Worm (Caenorhabditis elegans) whole organism, late embryonic: Measurements from ENCODE around the gene H40L08.8.

Experiments
- T23F11.4 ChIP-seq: fragments of 200-800 bp; sonication (Bioruptor generic); optimal IDR thresholded peaks from 2 replicates; lab custom pipeline; 2018; ENCODE audit warnings: mild to moderate bottlenecking, missing genetic modification characterization, missing compliant biosample characterization
- ceh-22 ChIP-seq: sonication (generic microtip); optimal IDR thresholded peaks from 2 replicates; lab custom pipeline; 2017; ENCODE audit warnings: missing biosample characterization, missing genetic modification characterization
- pha-4 ChIP-seq: fragments of 150-350 bp; optimal IDR thresholded peaks from 2 replicates; lab custom pipeline; 2018; ENCODE audit warnings: missing biosample characterization, missing genetic modification reagents, missing genetic modification characterization
- rnt-1 ChIP-seq: sonication (generic microtip); optimal IDR thresholded peaks from 2 replicates; lab custom pipeline; 2016; ENCODE audit warnings: missing genetic modification characterization, missing compliant biosample characterization

DNA sequence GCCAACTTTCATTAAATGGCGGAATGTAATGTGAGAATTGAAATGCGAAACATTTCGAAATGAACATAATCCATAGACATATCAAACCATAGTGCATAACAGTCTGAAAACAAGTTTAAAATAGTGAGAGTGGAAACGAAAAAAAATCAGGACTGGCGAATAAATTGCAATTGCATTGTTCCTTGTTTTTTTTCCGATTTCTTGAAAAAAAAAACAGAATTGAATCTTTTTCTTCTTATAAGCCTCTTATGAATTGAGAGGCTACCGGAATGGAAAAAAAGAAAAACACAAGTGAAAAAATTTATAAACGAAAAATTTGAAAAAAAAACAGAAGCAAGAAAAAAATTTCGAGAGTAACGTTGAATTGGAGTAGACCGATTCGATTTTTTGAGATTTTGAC is 39.1 kb upstream of the H40L08.8 start, which contains the start of gene R07D5.2:
- TF ChIP-seq T23F11.4 (no peak), pha-4 (tag; lab: Kevin White, UChicago) (no peak), ceh-22 (tag; lab: Kevin White, UChicago) (no peak), rnt-1 (no peak)
